Fruit fly (Drosophila melanogaster) whole organism, embryonic: ENCODE data around the gene CG14715.

Experiments
- Aef1 ChIP-seq: fragments of 200-800 bp; sonication (Bioruptor generic); IDR thresholded peaks from 3 replicates; pipeline ENCODE4 v1.3.6; 2022; ENCODE audit warnings: missing biosample characterization, missing genetic modification characterization
- Atf-2 ChIP-seq: fragments of 200-800 bp; sonication (Bioruptor generic); optimal IDR thresholded peaks from 2 replicates; lab custom pipeline; 2016; ENCODE audit warnings: missing biosample characterization, missing genetic modification characterization
- CG10543 ChIP-seq: fragments of 200-800 bp; sonication (Bioruptor generic); optimal IDR thresholded peaks from 3 replicates; lab custom pipeline; 2017; ENCODE audit warnings: missing biosample characterization, mild to moderate bottlenecking, missing genetic modification characterization, moderate library complexity
- CG11093 ChIP-seq: fragments of 200-800 bp; sonication (Bioruptor generic); IDR thresholded peaks from 3 replicates; pipeline ENCODE4 v1.3.6; 2022; ENCODE audit warnings: missing biosample characterization, missing genetic modification characterization
- CG11695 ChIP-seq: fragments of 200-800 bp; sonication (Bioruptor generic); IDR thresholded peaks from 3 replicates; pipeline ENCODE4 v1.3.6; 2022; ENCODE audit warnings: missing biosample characterization, missing genetic modification characterization
- CG11723 ChIP-seq: fragments of 200-800 bp; sonication (Bioruptor generic); optimal IDR thresholded peaks from 2 replicates; lab custom pipeline; 2017; ENCODE audit warnings: missing biosample characterization, mild to moderate bottlenecking, missing genetic modification characterization
- CG1233 ChIP-seq: fragments of 200-800 bp; sonication (Bioruptor generic); optimal IDR thresholded peaks from 4 replicates; lab custom pipeline; 2018; ENCODE audit warnings: missing biosample characterization, mild to moderate bottlenecking, missing genetic modification characterization
- CG12659 ChIP-seq: fragments of 200-800 bp; sonication (Bioruptor generic); optimal IDR thresholded peaks from 3 replicates; lab custom pipeline; 2017; ENCODE audit warnings: mild to moderate bottlenecking, missing biosample characterization, missing genetic modification reagents, missing genetic modification characterization
- CG12769 ChIP-seq: fragments of 200-800 bp; sonication (Bioruptor generic); optimal IDR thresholded peaks from 2 replicates; lab custom pipeline; 2019; ENCODE audit warnings: missing biosample characterization, mild to moderate bottlenecking, missing genetic modification characterization, moderate library complexity
- CG13894 ChIP-seq: fragments of 200-800 bp; sonication (Bioruptor generic); optimal IDR thresholded peaks from 3 replicates; lab custom pipeline; 2018; ENCODE audit warnings: missing biosample characterization, mild to moderate bottlenecking, missing genetic modification characterization, moderate library complexity
- CG1792 ChIP-seq: fragments of 200-800 bp; sonication (Bioruptor generic); optimal IDR thresholded peaks from 2 replicates; lab custom pipeline; 2016; ENCODE audit warnings: missing biosample characterization, missing genetic modification characterization
- CG18476 ChIP-seq: fragments of 200-800 bp; sonication (Bioruptor generic); optimal IDR thresholded peaks from 2 replicates; lab custom pipeline; 2016; ENCODE audit warnings: missing biosample characterization, mild to moderate bottlenecking, missing genetic modification characterization
- CG18764 ChIP-seq: fragments of 200-800 bp; sonication (Bioruptor generic); optimal IDR thresholded peaks from 3 replicates; lab custom pipeline; 2016; ENCODE audit warnings: missing biosample characterization, missing genetic modification characterization
- CG2875 ChIP-seq: fragments of 200-800 bp; sonication (Bioruptor generic); optimal IDR thresholded peaks from 2 replicates; lab custom pipeline; 2017; ENCODE audit warnings: missing biosample characterization, mild to moderate bottlenecking, missing genetic modification characterization, missing genetic modification reagents
- CG31224 ChIP-seq: fragments of 200-800 bp; sonication (Bioruptor generic); IDR thresholded peaks from 2 replicates; pipeline ENCODE4 v1.3.6; 2022; ENCODE audit warnings: missing biosample characterization, missing genetic modification characterization
- CG43689 ChIP-seq: fragments of 200-800 bp; sonication (Bioruptor generic); IDR thresholded peaks from 2 replicates; pipeline ENCODE4 v1.3.6; 2022; ENCODE audit warnings: missing biosample characterization, missing genetic modification characterization
- CG4404 ChIP-seq: fragments of 200-800 bp; sonication (Bioruptor generic); IDR thresholded peaks from 2 replicates; pipeline ENCODE4 v1.3.6; 2022; ENCODE audit warnings: missing biosample characterization, missing genetic modification characterization
- CG6683 ChIP-seq: fragments of 200-800 bp; sonication (Bioruptor generic); optimal IDR thresholded peaks from 2 replicates; lab custom pipeline; 2017; ENCODE audit warnings: missing biosample characterization, mild to moderate bottlenecking, missing genetic modification characterization, missing genetic modification reagents
- D19A ChIP-seq: fragments of 200-800 bp; optimal IDR thresholded peaks from 3 replicates; lab custom pipeline; 2019; ENCODE audit warnings: missing biosample characterization, mild to moderate bottlenecking, missing genetic modification characterization, moderate library complexity
- Dad ChIP-seq: fragments of 200-800 bp; sonication (Bioruptor generic); optimal IDR thresholded peaks from 3 replicates; lab custom pipeline; 2016; ENCODE audit warnings: missing biosample characterization, missing genetic modification characterization
- HHEX ChIP-seq: fragments of 200-800 bp; sonication (Bioruptor generic); optimal IDR thresholded peaks from 3 replicates; lab custom pipeline; 2017; ENCODE audit warnings: missing biosample characterization, mild to moderate bottlenecking, missing genetic modification characterization, missing genetic modification reagents
- Kr ChIP-seq: fragments of 200-800 bp; sonication (Bioruptor generic); optimal IDR thresholded peaks from 2 replicates; lab custom pipeline; 2017; ENCODE audit warnings: missing biosample characterization, mild to moderate bottlenecking, missing genetic modification characterization
- Lhr ChIP-seq: fragments of 200-800 bp; sonication (Bioruptor generic); optimal IDR thresholded peaks from 3 replicates; lab custom pipeline; 2017; ENCODE audit warnings: mild to moderate bottlenecking, missing biosample characterization, missing genetic modification reagents, missing genetic modification characterization
- Nf-YC ChIP-seq: fragments of 200-800 bp; optimal IDR thresholded peaks from 3 replicates; lab custom pipeline; 2019; ENCODE audit warnings: missing biosample characterization, mild to moderate bottlenecking, missing genetic modification characterization, moderate library complexity
- Optix ChIP-seq: fragments of 200-800 bp; sonication (Bioruptor generic); IDR thresholded peaks from 3 replicates; pipeline ENCODE4 v1.3.6; 2022; ENCODE audit warnings: missing biosample characterization, missing genetic modification characterization
- Rx ChIP-seq: fragments of 200-800 bp; sonication (Bioruptor generic); IDR thresholded peaks from 2 replicates; pipeline ENCODE4 v1.3.6; 2022; ENCODE audit warnings: missing biosample characterization, missing genetic modification characterization
- Side ChIP-seq: fragments of 200-800 bp; sonication (Bioruptor generic); optimal IDR thresholded peaks from 2 replicates; lab custom pipeline; 2016; ENCODE audit warnings: missing biosample characterization, missing genetic modification characterization
- Sox102F ChIP-seq: fragments of 200-800 bp; sonication (Bioruptor generic); optimal IDR thresholded peaks from 2 replicates; lab custom pipeline; 2018; ENCODE audit warnings: missing biosample characterization, mild to moderate bottlenecking, missing genetic modification characterization, moderate library complexity
- ab ChIP-seq: fragments of 200-800 bp; sonication (Bioruptor generic); optimal IDR thresholded peaks from 2 replicates; lab custom pipeline; 2016; ENCODE audit warnings: missing biosample characterization, missing genetic modification characterization
- bowl ChIP-seq: fragments of 200-800 bp; sonication (Bioruptor generic); IDR thresholded peaks from 2 replicates; pipeline ENCODE4 v1.3.6; 2022; ENCODE audit warnings: missing biosample characterization, missing genetic modification characterization
- bsh ChIP-seq, 2 experiments: fragments of 200-800 bp; sonication (Bioruptor generic); optimal IDR thresholded peaks; 2 replicates each; lab custom pipeline; 2017 to 2018; ENCODE audit warnings: mild to moderate bottlenecking in 2 of 2, missing biosample characterization in 2 of 2, missing genetic modification characterization in 2 of 2, moderate library complexity in 1 of 2
- cad ChIP-seq: fragments of >200 bp; optimal IDR thresholded peaks from 2 replicates; lab custom pipeline; 2017; ENCODE audit warnings: missing biosample characterization, missing genetic modification characterization
- cato ChIP-seq: fragments of 200-800 bp; sonication (Bioruptor generic); optimal IDR thresholded peaks from 2 replicates; lab custom pipeline; 2016; ENCODE audit warnings: missing biosample characterization, missing genetic modification characterization, borderline replicate concordance
- crol ChIP-seq: fragments of 200-800 bp; sonication (Bioruptor generic); IDR thresholded peaks from 2 replicates; pipeline ENCODE4 v1.3.6; 2022; ENCODE audit warnings: missing biosample characterization, missing genetic modification characterization
- crp ChIP-seq, 2 experiments: fragments of 200-800 bp; sonication (Bioruptor generic); optimal IDR thresholded peaks; 2 replicates in 1 of 2; 3 replicates in 1 of 2; lab custom pipeline; 2017; ENCODE audit warnings: missing biosample characterization in 2 of 2, missing genetic modification characterization in 2 of 2, mild to moderate bottlenecking in 1 of 2, moderate library complexity in 1 of 2
- dm ChIP-seq: fragments of 200-800 bp; sonication (Bioruptor generic); optimal IDR thresholded peaks from 3 replicates; lab custom pipeline; 2016; ENCODE audit warnings: missing biosample characterization, missing genetic modification characterization
- ham ChIP-seq: fragments of 200-800 bp; sonication (Bioruptor generic); IDR thresholded peaks from 2 replicates; pipeline ENCODE4 v1.3.6; 2022; ENCODE audit warnings: missing biosample characterization, missing genetic modification characterization
- hth ChIP-seq: fragments of >200 bp; optimal IDR thresholded peaks from 2 replicates; lab custom pipeline; 2017; ENCODE audit warnings: inconsistent platforms
- lbe ChIP-seq: fragments of 200-800 bp; sonication (Bioruptor generic); optimal IDR thresholded peaks from 2 replicates; lab custom pipeline; 2016; ENCODE audit warnings: missing biosample characterization, mild to moderate bottlenecking, missing genetic modification characterization
- lilli ChIP-seq: fragments of 200-800 bp; sonication (Bioruptor generic); optimal IDR thresholded peaks from 3 replicates; lab custom pipeline; 2016; ENCODE audit warnings: missing biosample characterization, missing genetic modification characterization
- mam ChIP-seq: fragments of 200-800 bp; sonication (Bioruptor generic); optimal IDR thresholded peaks from 3 replicates; lab custom pipeline; 2016; ENCODE audit warnings: missing biosample characterization, missing genetic modification characterization
- pzg ChIP-seq: fragments of 200-800 bp; sonication (Bioruptor generic); optimal IDR thresholded peaks from 3 replicates; lab custom pipeline; 2018; ENCODE audit warnings: missing biosample characterization, mild to moderate bottlenecking, missing genetic modification characterization, moderate library complexity
- sens ChIP-seq: fragments of 200-800 bp; sonication (Bioruptor generic); peaks from one replicate; lab custom pipeline; 2016; ENCODE audit warnings: missing biosample characterization, missing genetic modification characterization
- sr ChIP-seq: fragments of 200-800 bp; sonication (Bioruptor generic); IDR thresholded peaks from 3 replicates; pipeline ENCODE4 v1.3.6; 2022; ENCODE audit warnings: missing biosample characterization, missing genetic modification characterization
- stc ChIP-seq: fragments of 200-800 bp; sonication (Bioruptor generic); IDR thresholded peaks from 2 replicates; pipeline ENCODE4 v1.3.6; 2022; ENCODE audit warnings: missing biosample characterization, missing genetic modification characterization
- sug ChIP-seq: fragments of 200-800 bp; optimal IDR thresholded peaks from 2 replicates; lab custom pipeline; 2019; ENCODE audit warnings: missing biosample characterization, mild to moderate bottlenecking, missing genetic modification characterization, moderate library complexity
- trem ChIP-seq: fragments of 200-800 bp; optimal IDR thresholded peaks from 3 replicates; lab custom pipeline; 2019; ENCODE audit warnings: missing biosample characterization, mild to moderate bottlenecking, missing genetic modification characterization, moderate library complexity
- tx ChIP-seq: fragments of 200-800 bp; sonication (Bioruptor generic); optimal IDR thresholded peaks from 2 replicates; lab custom pipeline; 2016; ENCODE audit warnings: missing biosample characterization, missing genetic modification characterization
- zf30C ChIP-seq: fragments of 200-800 bp; sonication (Bioruptor generic); optimal IDR thresholded peaks from 3 replicates; lab custom pipeline; 2018; ENCODE audit warnings: missing biosample characterization, mild to moderate bottlenecking, missing genetic modification characterization
- zfh2 ChIP-seq: fragments of 200-800 bp; sonication (Bioruptor generic); optimal IDR thresholded peaks from 2 replicates; lab custom pipeline; 2016; ENCODE audit warnings: missing biosample characterization, missing genetic modification characterization

The CG14715 gene

dm6 chr3R:11673955-11674663, at the start of gene CG14715 (continued):
- no peak for TF ChIP-seq CG10543 (GFP tag; lab: Kevin White, UChicago)
- no peak for TF ChIP-seq crol (GFP tag; lab: Robert Waterston, UW)
- TF ChIP-seq dm (GFP tag; lab: Kevin White, UChicago), result peak; percentile 62
- TF ChIP-seq CG12769 (tag; lab: Kevin White, UChicago), result no peak
- TF ChIP-seq CG43689 (GFP tag; lab: Robert Waterston, UW), result no peak
- no peak for TF ChIP-seq CG31224 (GFP tag; lab: Robert Waterston, UW)
- TF ChIP-seq trem (tag; lab: Kevin White, UChicago), result peak; percentile 65
- TF ChIP-seq Side (GFP tag; lab: Kevin White, UChicago), result peak; percentile 39
- TF ChIP-seq Dad (GFP tag; lab: Kevin White, UChicago), result peak; percentile 29
- no peak for TF ChIP-seq CG6683
- TF ChIP-seq lilli (GFP tag; lab: Kevin White, UChicago), result peak; percentile 71
- TF ChIP-seq CG18764, result peak; percentile 8
- TF ChIP-seq Atf-2 (GFP tag; lab: Kevin White, UChicago), result no peak
- TF ChIP-seq sr, result no peak
- no peak for TF ChIP-seq Aef1 (GFP tag; lab: Robert Waterston, UW)
- TF ChIP-seq Lhr (GFP tag; lab: Kevin White, UChicago), result peak; percentile 89
- peak in 1 of 2 experiments; percentile 20 for TF ChIP-seq bsh (GFP tag; optimal IDR thresholded peaks at IDR 0.05; lab: Kevin White, UChicago)
- 0 out of 3 replicates have a peak, but pooled peaks have one; percentile 15 for TF ChIP-seq CG11695 (GFP tag; lab: Robert Waterston, UW)
- no peak for TF ChIP-seq D19A
- TF ChIP-seq CG11093 (GFP tag; lab: Robert Waterston, UW), result no peak
- no peak for TF ChIP-seq stc (GFP tag; lab: Robert Waterston, UW)
- TF ChIP-seq CG18476, result peak; percentile 77
- TF ChIP-seq Sox102F, result peak; percentile 51
- peak; percentile 4 for TF ChIP-seq CG13894 (tag; lab: Kevin White, UChicago)
- TF ChIP-seq bowl (GFP tag; lab: Robert Waterston, UW), result no peak
- peak; percentile 52 for TF ChIP-seq cato
- peak; percentile 56 for TF ChIP-seq pzg (GFP tag; lab: Kevin White, UChicago)
- TF ChIP-seq crp (GFP tag; optimal IDR thresholded peaks at IDR 0.05; lab: Kevin White, UChicago), result no peak
- no peak for TF ChIP-seq hth (lab: Kevin White, UChicago)
- peak; percentile 46 for TF ChIP-seq Nf-YC (tag; lab: Kevin White, UChicago)
- peak; percentile 39 for TF ChIP-seq zfh2 (GFP tag; lab: Kevin White, UChicago)
- TF ChIP-seq CG11723, result no peak
- TF ChIP-seq lbe (GFP tag; lab: Kevin White, UChicago), result no peak
- TF ChIP-seq sens, result peak; percentile 87
- TF ChIP-seq mam (GFP tag; lab: Kevin White, UChicago), result peak; percentile 44
- TF ChIP-seq CG1233 (GFP tag; lab: Kevin White, UChicago), result peak; percentile 32
- no peak for TF ChIP-seq Optix
- peak; percentile 19 for TF ChIP-seq tx
- TF ChIP-seq CG2875, result no peak
- TF ChIP-seq zf30C, result no peak
- no peak for TF ChIP-seq CG4404
- TF ChIP-seq Kr (GFP tag; lab: Kevin White, UChicago), result no peak
- no peak for TF ChIP-seq ab (GFP tag; lab: Kevin White, UChicago)
- no peak for TF ChIP-seq ham (GFP tag; lab: Robert Waterston, UW)
- 0 out of 2 replicates have a peak, but pooled peaks have one; percentile 14 for TF ChIP-seq Rx (GFP tag; lab: Robert Waterston, UW)
- TF ChIP-seq sug (tag; lab: Kevin White, UChicago), result peak; percentile 19
- TF ChIP-seq CG1792, result no peak
- no peak for TF ChIP-seq cad (GFP tag; lab: Kevin White, UChicago)
- peak; percentile 57 for TF ChIP-seq CG12659
- no peak for TF ChIP-seq HHEX (GFP tag; lab: Kevin White, UChicago)
